Fruit fly (Drosophila melanogaster): ENCODE data around the gene ea.

DNA sequence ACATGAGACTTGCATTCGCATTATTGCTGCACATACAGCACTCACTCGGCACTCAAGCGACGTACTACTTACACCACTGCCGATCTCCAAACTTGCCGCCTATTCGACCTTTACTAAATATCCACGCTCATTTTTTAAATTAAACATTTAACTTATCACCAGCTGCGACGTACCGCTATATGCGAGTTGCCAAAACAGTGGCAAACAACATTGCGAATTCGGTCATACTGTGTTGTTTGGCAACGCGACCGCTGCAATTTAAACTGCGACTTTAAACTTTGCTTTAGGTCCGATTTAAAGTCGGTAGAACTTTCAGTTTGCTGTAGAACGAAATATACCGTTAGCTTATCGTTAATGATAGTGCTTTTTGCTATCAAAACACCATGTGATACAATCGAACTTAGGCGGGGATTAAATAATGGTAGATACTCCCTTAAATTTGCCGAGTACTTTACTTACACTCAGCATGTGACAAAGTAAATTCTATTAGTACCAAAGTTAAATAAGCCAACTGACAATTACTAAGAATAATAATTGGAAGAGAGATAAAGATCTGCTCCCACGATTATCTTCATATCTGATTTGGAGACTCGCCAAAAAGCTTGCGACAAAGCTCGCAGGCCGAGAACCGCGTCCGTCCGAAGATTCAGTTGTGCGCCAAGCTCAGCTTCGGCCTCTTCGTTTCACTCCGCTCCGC, at the start of gene ea, which contains the start of gene CG6236:
- no peak for TF ChIP-seq CG8478 (optimal IDR thresholded peaks at IDR 0.05)
- no peak for TF ChIP-seq Dll (optimal IDR thresholded peaks at IDR 0.05)

Measured in whole organism.